Worm (Caenorhabditis elegans): ENCODE data around the gene C33G8.13.
A peak's percentile ranks its signal among the peaks of the same experiment; 100 is the strongest.

Gene C33G8.13

DNA sequence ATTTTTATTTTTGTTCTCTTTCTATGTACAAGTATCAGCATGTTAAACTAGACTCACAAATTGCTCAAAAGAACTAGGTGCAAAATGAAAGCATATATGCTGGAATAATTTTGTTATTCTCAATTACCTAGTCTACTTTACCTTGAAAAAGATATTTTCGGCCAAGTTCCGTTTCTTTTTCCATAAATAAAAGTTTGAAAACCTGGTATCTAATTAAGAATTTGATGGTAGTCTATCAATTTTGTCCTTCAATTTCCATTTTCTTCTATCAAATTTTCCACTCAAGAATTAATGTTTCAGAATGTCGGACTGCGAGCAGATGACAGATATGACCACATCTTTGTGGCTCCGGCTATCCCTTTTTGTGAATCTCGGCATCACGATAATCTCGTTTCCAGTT is 11.9 kb downstream of the C33G8.13 start, which contains the start of gene srab-4:
srab-4 (plus strand) TSS at position 301 of the 400 bp plus-strand sequence.
- TF ChIP-seq nhr-76 (tag; optimal IDR thresholded peaks at IDR 0.05) = no peak
- no peak for TF ChIP-seq sdz-12 (GFP tag; optimal IDR thresholded peaks at IDR 0.05)
- no peak for TF ChIP-seq zfp-3 (GFP tag; conservative IDR thresholded peaks at IDR 0.05)
- no peak for TF ChIP-seq ama-1 (optimal IDR thresholded peaks at IDR 0.05)
- no peak for TF ChIP-seq ces-1 (GFP tag; optimal IDR thresholded peaks at IDR 0.05)
- no peak for TF ChIP-seq F49E8.2 (tag; optimal IDR thresholded peaks at IDR 0.05; ENCODE audit: borderline replicate concordance)
- no peak for TF ChIP-seq dve-1 (tag; optimal IDR thresholded peaks at IDR 0.05; ENCODE audit: insufficient read depth)
- TF ChIP-seq T26A8.4 (GFP tag; IDR thresholded peaks at IDR 0.05) = no peak
- TF ChIP-seq daf-16 (GFP tag; optimal IDR thresholded peaks at IDR 0.05) = no peak
- TF ChIP-seq daf-16 (tag; optimal IDR thresholded peaks at IDR 0.05) = no peak
- no peak for TF ChIP-seq ztf-11 (tag; optimal IDR thresholded peaks at IDR 0.05)
- no peak for TF ChIP-seq lim-7 (GFP tag; IDR thresholded peaks at IDR 0.05)
- no peak for TF ChIP-seq zip-2 (tag; optimal IDR thresholded peaks at IDR 0.05)
- no peak for TF ChIP-seq nhr-25 (tag; optimal IDR thresholded peaks at IDR 0.05; ENCODE audit: borderline replicate concordance, insufficient read depth)
- no peak for TF ChIP-seq nhr-77 (tag; optimal IDR thresholded peaks at IDR 0.05)
- TF ChIP-seq nhr-102 (tag; optimal IDR thresholded peaks at IDR 0.05) = no peak
- TF ChIP-seq ceh-20 (GFP tag; IDR thresholded peaks at IDR 0.05) = no peak
- TF ChIP-seq ZK546.5 (tag; optimal IDR thresholded peaks at IDR 0.05) = no peak
- no peak for TF ChIP-seq nhr-10 (tag; optimal IDR thresholded peaks at IDR 0.05)
- no peak for TF ChIP-seq nhr-48 (tag; optimal IDR thresholded peaks at IDR 0.05)
- TF ChIP-seq snpc-4 (tag; optimal IDR thresholded peaks at IDR 0.05) = no peak

ce11 chrV:7000734-7001133 is 15.0 kb downstream of the C33G8.13 start:
- TF ChIP-seq dve-1 (tag; optimal IDR thresholded peaks at IDR 0.05; ENCODE audit: insufficient read depth) (peak; percentile 21), F26F4.8 (GFP tag; conservative IDR thresholded peaks at IDR 0.05) (no peak), daf-16 (GFP tag; optimal IDR thresholded peaks at IDR 0.05) (no peak), daf-16 (tag; optimal IDR thresholded peaks at IDR 0.05) (peak; percentile 50), nhr-25 (tag; optimal IDR thresholded peaks at IDR 0.05; ENCODE audit: borderline replicate concordance, insufficient read depth) (no peak), R02D3.7 (tag; optimal IDR thresholded peaks at IDR 0.05) (no peak), dmd-6 (GFP tag; IDR thresholded peaks at IDR 0.05) (0 out of 2 replicates have a peak, but pooled peaks have one; percentile 14)

DNA sequence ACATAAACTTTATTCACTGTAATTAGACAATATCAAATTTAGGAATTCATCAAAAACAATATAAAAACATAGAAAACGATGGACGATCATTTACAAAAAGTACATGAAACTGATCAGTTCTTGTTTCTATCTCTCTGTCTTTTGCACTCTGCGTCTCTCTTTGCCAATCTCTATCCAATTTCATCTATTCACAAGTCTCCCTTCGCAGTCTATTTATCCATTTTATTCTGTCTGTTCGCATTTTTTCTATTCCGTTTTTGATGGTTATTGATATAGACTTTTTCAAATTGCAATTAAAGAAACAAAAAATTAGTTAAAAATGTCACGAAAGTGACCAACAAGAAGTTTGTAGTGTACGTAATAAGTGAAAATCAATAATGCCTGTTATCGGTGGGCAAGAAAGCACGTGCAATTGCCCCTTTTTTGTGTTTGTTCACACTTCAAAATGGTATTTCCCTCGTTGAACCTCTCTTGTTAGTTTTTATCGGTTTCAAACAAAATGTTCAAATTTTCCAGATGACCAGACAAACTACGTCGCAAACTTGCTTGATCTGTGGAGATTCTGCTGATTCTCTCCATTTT is 17.4 kb downstream of the C33G8.13 start, which contains the start of gene nhr-42:
nhr-42 (plus strand) TSS at position 517 of the 582 bp plus-strand sequence.
- TF ChIP-seq pqm-1 (tag; optimal IDR thresholded peaks at IDR 0.05) (peak; percentile 22), mep-1 (tag; optimal IDR thresholded peaks at IDR 0.05) (peak; percentile 20), ztf-11 (tag; optimal IDR thresholded peaks at IDR 0.05) (no peak), duxl-1 (tag; optimal IDR thresholded peaks at IDR 0.05; ENCODE audit: poor library complexity) (no peak), ceh-82 (tag; optimal IDR thresholded peaks at IDR 0.05) (no peak), dve-1 (tag; optimal IDR thresholded peaks at IDR 0.05; ENCODE audit: insufficient read depth) (peak; percentile 19), mdl-1 (tag; optimal IDR thresholded peaks at IDR 0.05) (peak in 1 of 2 experiments; percentile 83), nhr-28 (tag; optimal IDR thresholded peaks at IDR 0.05) (peak; percentile 79), mxl-3 (GFP tag; optimal IDR thresholded peaks at IDR 0.05) (peak; percentile 38), daf-16 (GFP tag; optimal IDR thresholded peaks at IDR 0.05) (no peak), daf-16 (tag; optimal IDR thresholded peaks at IDR 0.05) (peak; percentile 51), aha-1 (tag) (peak; percentile 73), F49E8.2 (tag; optimal IDR thresholded peaks at IDR 0.05; ENCODE audit: borderline replicate concordance) (no peak), hif-1 (tag; optimal IDR thresholded peaks at IDR 0.05) (peak in 1 of 2 experiments; percentile 57), ZK337.2 (GFP tag; IDR thresholded peaks at IDR 0.05) (no peak), hlh-30 (tag; optimal IDR thresholded peaks at IDR 0.05; ENCODE audit: insufficient read depth) (peak; percentile 39), dmd-6 (GFP tag; IDR thresholded peaks at IDR 0.05) (peak; percentile 54), lsy-2 (tag; optimal IDR thresholded peaks at IDR 0.05) (peak in 1 of 2 experiments; percentile 20), php-3 (GFP tag; IDR thresholded peaks at IDR 0.05) (no peak), hlh-11 (tag; optimal IDR thresholded peaks at IDR 0.05) (peak; percentile 52)

All from whole organism, L4 larva.